Worm (Caenorhabditis elegans) whole organism, young adult: ENCODE data around the gene C24A3.2.

Experiments
- C17E4.6 ChIP-seq: fragments of 200-800 bp; sonication (Bioruptor generic); IDR thresholded peaks from 2 replicates; pipeline ENCODE4 v1.3.6; 2022; ENCODE audit warnings: missing genetic modification reagents, missing genetic modification characterization, missing compliant biosample characterization
- F39B2.1 ChIP-seq: fragments of 200-800 bp; sonication (Bioruptor generic); IDR thresholded peaks from 2 replicates; pipeline ENCODE4 v1.3.6; 2022; ENCODE audit warnings: missing genetic modification reagents, missing genetic modification characterization, missing compliant biosample characterization
- K11D2.4 ChIP-seq: fragments of 200-800 bp; sonication (Bioruptor generic); IDR thresholded peaks from 2 replicates; pipeline ENCODE4 v1.3.6; 2022; ENCODE audit warnings: missing genetic modification reagents, missing genetic modification characterization, missing compliant biosample characterization
- hlh-26 ChIP-seq: fragments of 200-800 bp; sonication (Bioruptor generic); conservative IDR thresholded peaks from 2 replicates; pipeline ENCODE4 v1.3.6; 2022; ENCODE audit warnings: missing genetic modification reagents, missing genetic modification characterization, missing compliant biosample characterization
- let-607 ChIP-seq, 2 experiments: fragments of 200-800 bp in 1 of 2; sonication (Bioruptor generic) in 1 of 2; sonication (generic microtip) in 1 of 2; optimal IDR thresholded peaks; 2 replicates each; lab custom pipeline; 2016 to 2018; ENCODE audit warnings: mild to moderate bottlenecking in 2 of 2, missing compliant biosample characterization in 2 of 2, missing genetic modification characterization in 2 of 2, moderate library complexity in 2 of 2, missing genotype in 1 of 2
- pha-4 ChIP-seq: fragments of 150-350 bp; sonication (generic microtip); optimal IDR thresholded peaks from 2 replicates; lab custom pipeline; 2014; ENCODE audit warnings: missing biosample characterization, missing genetic modification reagents, missing genetic modification characterization
- tbp1 ChIP-seq: fragments of 200-800 bp; sonication (Bioruptor generic); optimal IDR thresholded peaks from 2 replicates; lab custom pipeline; 2018; ENCODE audit warnings: mild to moderate bottlenecking, missing genetic modification characterization, missing compliant biosample characterization
- unc-130 ChIP-seq: sonication (generic microtip); optimal IDR thresholded peaks from 2 replicates; lab custom pipeline; 2016; ENCODE audit warnings: missing genetic modification reagents, missing genetic modification characterization, missing compliant biosample characterization

DNA sequence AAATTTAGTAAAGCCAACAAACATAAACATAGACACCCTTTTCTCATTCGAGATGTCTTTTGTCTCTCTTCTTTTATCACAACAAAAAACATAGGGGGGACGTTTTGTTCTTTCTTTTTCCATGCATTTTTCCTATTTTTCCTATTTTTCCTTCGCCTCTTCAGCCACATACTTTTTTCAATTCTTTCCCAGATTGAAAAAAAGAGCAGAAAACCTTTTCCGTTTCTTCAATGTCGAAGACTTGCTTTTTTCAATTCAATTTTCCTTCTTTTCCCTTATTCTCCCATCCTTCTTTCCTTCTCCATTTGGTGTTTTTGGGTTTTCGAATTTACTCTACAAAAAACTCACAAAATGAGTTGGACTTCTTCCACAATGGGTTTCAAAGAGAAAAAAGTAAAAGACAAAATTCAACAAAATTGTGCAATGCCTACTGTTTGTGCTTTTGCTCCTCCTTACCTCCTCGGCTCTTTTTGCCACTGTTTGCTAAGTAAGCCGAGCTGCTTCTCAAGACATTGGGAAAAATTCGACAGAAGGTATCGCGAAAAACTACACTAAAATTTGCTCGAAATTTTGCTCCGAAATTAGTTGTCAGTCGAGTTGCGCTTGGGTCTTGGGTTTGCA is 694 bp upstream of the C24A3.2 start:
- no peak for TF ChIP-seq pha-4 (tag; lab: Kevin White, UChicago)
- TF ChIP-seq unc-130 (GFP tag; lab: Kevin White, UChicago), result no peak
- no peak for TF ChIP-seq K11D2.4 (GFP tag; lab: Robert Waterston, UW)
- TF ChIP-seq hlh-26 (GFP tag; lab: Robert Waterston, UW), result no peak
- no peak for TF ChIP-seq C17E4.6 (GFP tag; lab: Robert Waterston, UW)
- no peak for TF ChIP-seq let-607 (tag; optimal IDR thresholded peaks at IDR 0.05; lab: Kevin White, UChicago)
- TF ChIP-seq F39B2.1 (GFP tag; lab: Robert Waterston, UW), result no peak
- TF ChIP-seq tbp1 (GFP tag; lab: Kevin White, UChicago), result no peak
